Fruit fly (Drosophila melanogaster): ENCODE results near the gene CG4822.

Gene CG4822

DNA sequence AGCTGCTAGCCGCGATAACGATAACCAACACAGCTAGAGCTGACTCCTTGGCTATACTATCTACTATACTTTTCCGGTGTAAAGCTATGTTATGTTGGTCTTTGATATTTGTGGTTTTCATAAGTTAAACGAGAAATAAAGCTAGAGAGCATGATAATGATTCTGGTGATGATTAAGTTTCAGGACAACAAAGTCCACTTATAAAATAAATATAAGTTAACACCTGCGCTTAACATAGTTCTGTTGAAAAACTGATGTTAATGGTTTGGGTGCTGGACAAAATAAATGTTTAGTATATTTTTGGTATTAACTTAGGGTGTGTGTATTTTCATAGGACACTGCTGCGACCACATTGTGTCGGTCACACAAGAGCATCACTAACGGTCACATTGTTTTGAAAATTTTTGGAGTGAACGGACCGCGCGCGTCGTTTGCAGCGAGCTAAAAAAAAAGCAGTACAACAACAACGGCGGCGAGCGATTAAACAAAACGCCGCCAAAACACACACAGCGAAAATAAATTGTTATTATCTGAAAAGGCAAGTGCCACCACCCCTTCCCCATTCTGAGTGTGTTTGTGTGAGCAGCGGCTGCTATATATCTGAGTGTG lies 37.2 kb upstream of the CG4822 start, which contains the start of the genes CG33635 and spen:
CG33635 (minus strand) TSS at position 16 of the 609 bp plus-strand sequence.
spen (plus strand) TSS at position 384 of the 609 bp plus-strand sequence.
- TF ChIP-seq Neu2 (GFP tag; optimal IDR thresholded peaks at IDR 0.05; ENCODE audit: borderline replicate concordance) (no peak), croc (GFP tag; conservative IDR thresholded peaks at IDR 0.05) (no peak), CG6689 (GFP tag; IDR thresholded peaks at IDR 0.05) (no peak), Sin3A (optimal IDR thresholded peaks at IDR 0.05) (peak; percentile 29), CG4404 (GFP tag; IDR thresholded peaks at IDR 0.05) (no peak), CG1233 (GFP tag; optimal IDR thresholded peaks at IDR 0.05) (peak; percentile 43), org-1 (GFP tag; optimal IDR thresholded peaks at IDR 0.05) (peak; percentile 44), chn (GFP tag; optimal IDR thresholded peaks at IDR 0.05) (no peak), CG11560 (tag; IDR thresholded peaks at IDR 0.05) (no peak), CG7839 (tag; optimal IDR thresholded peaks at IDR 0.05) (peak; percentile 4), maf-S (GFP tag; optimal IDR thresholded peaks at IDR 0.05) (no peak), CG10274 (GFP tag; optimal IDR thresholded peaks at IDR 0.05) (no peak), CG13894 (tag; optimal IDR thresholded peaks at IDR 0.05) (peak; percentile 74), CG8281 (tag; optimal IDR thresholded peaks at IDR 0.05) (no peak), CG4617 (GFP tag; optimal IDR thresholded peaks at IDR 0.05; ENCODE audit: borderline replicate concordance) (peak; percentile 13), CG32532 (GFP tag; IDR thresholded peaks at IDR 0.05) (no peak), zf30C (GFP tag; optimal IDR thresholded peaks at IDR 0.05) (peak; percentile 24), CG33213 (GFP tag; optimal IDR thresholded peaks at IDR 0.05) (peak; percentile 65), CHES-1-like (GFP tag; optimal IDR thresholded peaks at IDR 0.05) (peak; percentile 65), insv (GFP tag; optimal IDR thresholded peaks at IDR 0.05) (peak in 1 of 2 experiments; percentile 48), kni (GFP tag; optimal IDR thresholded peaks at IDR 0.05) (peak; percentile 66), Jarid2 (GFP tag; optimal IDR thresholded peaks at IDR 0.05) (peak; percentile 96), MESR4 (GFP tag; optimal IDR thresholded peaks at IDR 0.05) (peak; percentile 26), Dfd (GFP tag; optimal IDR thresholded peaks at IDR 0.05) (no peak), gsb (GFP tag; IDR thresholded peaks at IDR 0.05) (no peak), CG2678 (tag; optimal IDR thresholded peaks at IDR 0.05) (peak; percentile 40), CG12155 (GFP tag; optimal IDR thresholded peaks at IDR 0.05) (peak; percentile 1), Sry-β (GFP tag; optimal IDR thresholded peaks at IDR 0.05) (peak; percentile 94), dm (GFP tag; optimal IDR thresholded peaks at IDR 0.05) (peak; percentile 25), pb (GFP tag; optimal IDR thresholded peaks at IDR 0.05) (no peak), chif (GFP tag; optimal IDR thresholded peaks at IDR 0.05) (no peak), CG42726 (GFP tag; IDR thresholded peaks at IDR 0.05; ENCODE audit: partially characterized antibody) (no peak), ap (GFP tag; IDR thresholded peaks at IDR 0.05) (no peak), ranshi (GFP tag; IDR thresholded peaks at IDR 0.05) (no peak), bsh (GFP tag; optimal IDR thresholded peaks at IDR 0.05) (peak in 1 of 2 experiments; percentile 2), Elba2 (GFP tag; optimal IDR thresholded peaks at IDR 0.05) (no peak), Xrp1 (GFP tag; IDR thresholded peaks at IDR 0.05) (no peak), CG10543 (GFP tag; optimal IDR thresholded peaks at IDR 0.05) (peak; percentile 78), Lpt (GFP tag; optimal IDR thresholded peaks at IDR 0.05) (no peak), HLHmδ (GFP tag; optimal IDR thresholded peaks at IDR 0.05) (peak; percentile 63), CG12391 (tag; optimal IDR thresholded peaks at IDR 0.05) (peak; percentile 57), gsb-n (tag; optimal IDR thresholded peaks at IDR 0.05) (peak; percentile 16), Side (GFP tag; optimal IDR thresholded peaks at IDR 0.05) (peak; percentile 30), ssp (GFP tag; IDR thresholded peaks at IDR 0.05) (no peak), HHEX (GFP tag; optimal IDR thresholded peaks at IDR 0.05) (peak; percentile 52), Taf1 (GFP tag; IDR thresholded peaks at IDR 0.05) (no peak), Nf-YC (tag; optimal IDR thresholded peaks at IDR 0.05) (peak; percentile 45), caup (GFP tag; optimal IDR thresholded peaks at IDR 0.05; ENCODE audit: severe bottlenecking) (peak; percentile 49), usp (GFP tag; optimal IDR thresholded peaks at IDR 0.05) (no peak), gfzf (GFP tag; optimal IDR thresholded peaks at IDR 0.05) (peak; percentile 97)

All from whole organism, embryonic.